Fruit fly (Drosophila melanogaster): Measurements from ENCODE around the gene CG10555.

- TF ChIP-seq chn (GFP tag; optimal IDR thresholded peaks at IDR 0.05): no peak
- TF ChIP-seq Vsx1 (GFP tag; optimal IDR thresholded peaks at IDR 0.05): no peak
- TF ChIP-seq CG1647 (GFP tag; optimal IDR thresholded peaks at IDR 0.05): no peak
- no peak for TF ChIP-seq CG34376 (GFP tag; optimal IDR thresholded peaks at IDR 0.05)
- TF ChIP-seq CG5180 (GFP tag; optimal IDR thresholded peaks at IDR 0.05): no peak
Measured at dm6 chrX:8421449-8421795, 22.7 kb downstream of the CG10555 start.
